Worm (Caenorhabditis elegans) whole organism, late embryonic: Measurements from ENCODE around the gene coel-1.

Experiments
- F13H6.1 ChIP-seq: sonication (generic microtip); optimal IDR thresholded peaks from 2 replicates; lab custom pipeline; 2016; ENCODE audit warnings: missing genetic modification characterization, missing compliant biosample characterization
- ceh-18 ChIP-seq: sonication (generic microtip); optimal IDR thresholded peaks from 2 replicates; lab custom pipeline; 2016; ENCODE audit warnings: missing genetic modification characterization, missing compliant biosample characterization
- dmd-4 ChIP-seq: sonication (generic microtip); optimal IDR thresholded peaks from 2 replicates; lab custom pipeline; 2016; ENCODE audit warnings: borderline replicate concordance, missing genetic modification characterization, missing compliant biosample characterization
- lin-11 ChIP-seq: fragments of 200-800 bp; sonication (Bioruptor generic); optimal IDR thresholded peaks from 2 replicates; lab custom pipeline; 2018; ENCODE audit warnings: mild to moderate bottlenecking, missing genetic modification characterization, missing compliant biosample characterization
- pros-1 ChIP-seq: fragments of 150-350 bp; optimal IDR thresholded peaks from 2 replicates; lab custom pipeline; 2014; ENCODE audit warnings: missing biosample characterization, missing genetic modification reagents, missing genetic modification characterization
- syd-9 ChIP-seq: sonication (generic microtip); optimal IDR thresholded peaks from 2 replicates; lab custom pipeline; 2016; ENCODE audit warnings: mild to moderate bottlenecking, missing genetic modification characterization, moderate library complexity, missing compliant biosample characterization
- tbx-2 ChIP-seq: sonication (generic microtip); optimal IDR thresholded peaks from 2 replicates; lab custom pipeline; 2016; ENCODE audit warnings: missing genetic modification characterization, missing compliant biosample characterization
- ttx-3 ChIP-seq: sonication (generic microtip); optimal IDR thresholded peaks from 2 replicates; lab custom pipeline; 2016; ENCODE audit warnings: missing genetic modification reagents, missing genetic modification characterization, missing compliant biosample characterization

- no peak for TF ChIP-seq ttx-3 (tag; lab: Kevin White, UChicago)
- TF ChIP-seq dmd-4 (tag; lab: Kevin White, UChicago), result no peak
- TF ChIP-seq tbx-2 (tag; lab: Kevin White, UChicago), result no peak
- no peak for TF ChIP-seq F13H6.1 (tag; lab: Kevin White, UChicago)
- TF ChIP-seq pros-1, result no peak
- no peak for TF ChIP-seq syd-9 (tag; lab: Kevin White, UChicago)
- TF ChIP-seq ceh-18 (tag; lab: Kevin White, UChicago), result no peak
- TF ChIP-seq lin-11, result no peak
These were observed 48.6 kb upstream of the coel-1 start, which contains the start of the genes F20B6.10 and hpk-1 for ce11 chrX:4216894-4217293.
